Fruit fly (Drosophila melanogaster): ENCODE measurements around the gene Sgs8.

Sgs8 gene

dm6 chr3L:11554338-11554737 lies 45.1 kb upstream of the Sgs8 start (continued):
- TF ChIP-seq CG10267 (tag; optimal IDR thresholded peaks at IDR 0.05) (peak; percentile 90), CG14860 (GFP tag; IDR thresholded peaks at IDR 0.05; ENCODE audit: partially characterized antibody) (no peak), CG17612 (GFP tag; IDR thresholded peaks at IDR 0.05) (0 out of 2 replicates have a peak, but pooled peaks have one; percentile 7), CG16815 (GFP tag; optimal IDR thresholded peaks at IDR 0.05) (peak; percentile 87), CG2199 (GFP tag; IDR thresholded peaks at IDR 0.05) (no peak), dati (GFP tag; IDR thresholded peaks at IDR 0.05) (peak; percentile 54; the same call in 1 of the 2 replicates), CG3847 (GFP tag; IDR thresholded peaks at IDR 0.05) (0 out of 2 replicates have a peak, but pooled peaks have one; percentile 15), ERR (GFP tag; optimal IDR thresholded peaks at IDR 0.05) (no peak), shn (GFP tag; optimal IDR thresholded peaks at IDR 0.05) (peak; percentile 54), CG18476 (GFP tag; optimal IDR thresholded peaks at IDR 0.05) (peak; percentile 84), ash1 (GFP tag; optimal IDR thresholded peaks at IDR 0.05) (no peak), H15 (GFP tag; IDR thresholded peaks at IDR 0.05) (peak; percentile 79), Dip2 (GFP tag; IDR thresholded peaks at IDR 0.05) (no peak), CG17912 (GFP tag; optimal IDR thresholded peaks at IDR 0.05) (no peak), CG7372 (GFP tag; IDR thresholded peaks at IDR 0.05) (peak; percentile 49; the same call in 1 of the 2 replicates), CG16863 (GFP tag; optimal IDR thresholded peaks at IDR 0.05) (peak; percentile 60), caup (GFP tag; optimal IDR thresholded peaks at IDR 0.05; ENCODE audit: severe bottlenecking) (peak; percentile 63), Stat92E (GFP tag; optimal IDR thresholded peaks at IDR 0.05) (peak in 1 of 3 experiments; percentile 94), peb (GFP tag; IDR thresholded peaks at IDR 0.05) (peak; percentile 66), Hmx (GFP tag; optimal IDR thresholded peaks at IDR 0.05) (peak; percentile 4), CG4424 (GFP tag; optimal IDR thresholded peaks at IDR 0.05) (peak; percentile 80), CG14050 (GFP tag; IDR thresholded peaks at IDR 0.05) (no peak), CG30431 (GFP tag; optimal IDR thresholded peaks at IDR 0.05) (peak; percentile 80), CG17802 (tag; optimal IDR thresholded peaks at IDR 0.05) (peak; percentile 65), pfk (GFP tag; optimal IDR thresholded peaks at IDR 0.05) (no peak), gro (GFP tag; optimal IDR thresholded peaks at IDR 0.05) (no peak), HLH3B (GFP tag; IDR thresholded peaks at IDR 0.05) (peak; percentile 69), Sox100B (GFP tag; optimal IDR thresholded peaks at IDR 0.05) (peak; percentile 83), Xrp1 (GFP tag; IDR thresholded peaks at IDR 0.05) (peak; percentile 97), CG7357 (GFP tag; IDR thresholded peaks at IDR 0.05) (peak; percentile 67; the same call in 2 of the 3 replicates), Adf1 (GFP tag; IDR thresholded peaks at IDR 0.05) (no peak), Camta (GFP tag; optimal IDR thresholded peaks at IDR 0.05) (peak; percentile 82), danr (GFP tag; IDR thresholded peaks at IDR 0.05) (peak; percentile 69; the same call in 1 of the 2 replicates), D (optimal IDR thresholded peaks at IDR 0.05) (no peak), D (GFP tag; optimal IDR thresholded peaks at IDR 0.05) (peak; percentile 89), salm (tag; optimal IDR thresholded peaks at IDR 0.05) (peak; percentile 18), Dip3 (GFP tag; optimal IDR thresholded peaks at IDR 0.05) (no peak), CG31388 (GFP tag; optimal IDR thresholded peaks at IDR 0.05) (peak; percentile 58), HLH4C (GFP tag; IDR thresholded peaks at IDR 0.05; ENCODE audit: partially characterized antibody) (no peak), CG10209 (GFP tag; optimal IDR thresholded peaks at IDR 0.05) (peak; percentile 82), ftz-f1 (GFP tag; optimal IDR thresholded peaks at IDR 0.05) (no peak), Myb (GFP tag; optimal IDR thresholded peaks at IDR 0.05) (peak; percentile 32), CG2875 (GFP tag; optimal IDR thresholded peaks at IDR 0.05) (peak; percentile 78), CG17359 (tag; optimal IDR thresholded peaks at IDR 0.05) (peak; percentile 79), CG11504 (tag; optimal IDR thresholded peaks at IDR 0.05) (peak; percentile 83), ewg (GFP tag; optimal IDR thresholded peaks at IDR 0.05) (peak; percentile 64), en (GFP tag; optimal IDR thresholded peaks at IDR 0.05) (peak; percentile 2), jumu (GFP tag; optimal IDR thresholded peaks at IDR 0.05) (peak; percentile 66), CG2712 (tag; optimal IDR thresholded peaks at IDR 0.05) (peak; percentile 96), nerfin-1 (tag; optimal IDR thresholded peaks at IDR 0.05) (peak; percentile 79), HHEX (GFP tag; optimal IDR thresholded peaks at IDR 0.05) (peak; percentile 63)
